Worm (Caenorhabditis elegans): ENCODE measurements around the gene F43G6.17.

Gene F43G6.17

DNA sequence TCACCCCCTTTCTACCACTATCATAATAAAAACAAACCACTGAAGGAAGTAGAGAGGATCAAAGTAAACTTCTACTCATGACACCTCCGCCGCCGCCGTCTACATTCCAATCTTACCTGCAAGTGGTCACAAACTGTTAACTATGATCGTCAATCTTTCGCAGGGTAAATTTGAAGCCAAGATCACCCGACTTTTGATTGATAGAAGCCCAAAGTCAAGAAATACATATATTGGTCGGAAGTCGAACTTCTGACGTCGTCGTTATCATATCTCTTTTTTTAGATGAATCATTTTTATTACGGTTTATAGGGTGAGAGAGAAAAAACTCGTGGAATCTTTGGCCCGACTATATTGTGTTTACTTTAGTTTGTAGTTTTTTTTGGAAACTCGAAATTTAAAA, 35.8 kb downstream of the F43G6.17 start:
- TF ChIP-seq nhr-20 (tag; optimal IDR thresholded peaks at IDR 0.05), result peak; percentile 81
- peak; percentile 41 for TF ChIP-seq tbx-2 (tag; optimal IDR thresholded peaks at IDR 0.05)
- TF ChIP-seq nhr-85 (tag), result peak; percentile 96
- TF ChIP-seq hlh-17 (GFP tag; optimal IDR thresholded peaks at IDR 0.05; ENCODE audit: borderline replicate concordance), result no peak
- peak; percentile 47 for TF ChIP-seq blmp-1 (tag; optimal IDR thresholded peaks at IDR 0.05)
- peak; percentile 17 for TF ChIP-seq nhr-90 (tag; optimal IDR thresholded peaks at IDR 0.05; ENCODE audit: poor library complexity)
- TF ChIP-seq nhr-77 (tag; optimal IDR thresholded peaks at IDR 0.05), result no peak
- TF ChIP-seq lin-35 (GFP tag; optimal IDR thresholded peaks at IDR 0.05), result peak in 1 of 2 experiments; percentile 17
- no peak for TF ChIP-seq ceh-82 (tag; optimal IDR thresholded peaks at IDR 0.05)
- TF ChIP-seq ceh-63 (GFP tag; optimal IDR thresholded peaks at IDR 0.05), result no peak
- no peak for TF ChIP-seq hpl-2 (GFP tag; optimal IDR thresholded peaks at IDR 0.05)
- TF ChIP-seq nhr-19 (GFP tag; conservative IDR thresholded peaks at IDR 0.05), result peak; percentile 24; the same call in 1 of the 2 replicates
- TF ChIP-seq nhr-71 (tag; optimal IDR thresholded peaks at IDR 0.05), result peak; percentile 76
- no peak for TF ChIP-seq egl-27 (tag; optimal IDR thresholded peaks at IDR 0.05)
- TF ChIP-seq efl-1 (optimal IDR thresholded peaks at IDR 0.05), result no peak
- TF ChIP-seq efl-1 (GFP tag; optimal IDR thresholded peaks at IDR 0.05 in 1 of 2), result peak in 1 of 2 experiments; percentile 72
- peak; percentile 13 for TF ChIP-seq snu-23 (GFP tag; optimal IDR thresholded peaks at IDR 0.05)
- TF ChIP-seq C34B4.2 (tag; optimal IDR thresholded peaks at IDR 0.05), result no peak
- TF ChIP-seq elt-3 (tag; optimal IDR thresholded peaks at IDR 0.05), result peak in 4 of 6 experiments; percentile 66 to 93 (median 67)
- TF ChIP-seq ceh-8 (GFP tag; optimal IDR thresholded peaks at IDR 0.05), result no peak
- TF ChIP-seq lsy-2 (tag; optimal IDR thresholded peaks at IDR 0.05), result peak in 1 of 2 experiments; percentile 28
- TF ChIP-seq F16B12.6 (tag; optimal IDR thresholded peaks at IDR 0.05), result no peak
- TF ChIP-seq lin-14 (GFP tag; optimal IDR thresholded peaks at IDR 0.05), result peak; percentile 80
- no peak for TF ChIP-seq nhr-76 (tag; optimal IDR thresholded peaks at IDR 0.05)
- no peak for TF ChIP-seq nhr-28 (tag; optimal IDR thresholded peaks at IDR 0.05)
- TF ChIP-seq nhr-237 (tag; optimal IDR thresholded peaks at IDR 0.05), result no peak
- TF ChIP-seq mab-9 (GFP tag; IDR thresholded peaks at IDR 0.05), result no peak
- no peak for TF ChIP-seq unc-130 (tag; optimal IDR thresholded peaks at IDR 0.05)
- TF ChIP-seq nhr-11 (tag; optimal IDR thresholded peaks at IDR 0.05), result no peak
- TF ChIP-seq skn-1 (tag; optimal IDR thresholded peaks at IDR 0.05), result no peak
- TF ChIP-seq nhr-47 (tag; optimal IDR thresholded peaks at IDR 0.05), result peak; percentile 25
- TF ChIP-seq alr-1 (tag; optimal IDR thresholded peaks at IDR 0.05; ENCODE audit: borderline replicate concordance), result no peak
- TF ChIP-seq lin-15B (tag; optimal IDR thresholded peaks at IDR 0.05), result no peak

DNA sequence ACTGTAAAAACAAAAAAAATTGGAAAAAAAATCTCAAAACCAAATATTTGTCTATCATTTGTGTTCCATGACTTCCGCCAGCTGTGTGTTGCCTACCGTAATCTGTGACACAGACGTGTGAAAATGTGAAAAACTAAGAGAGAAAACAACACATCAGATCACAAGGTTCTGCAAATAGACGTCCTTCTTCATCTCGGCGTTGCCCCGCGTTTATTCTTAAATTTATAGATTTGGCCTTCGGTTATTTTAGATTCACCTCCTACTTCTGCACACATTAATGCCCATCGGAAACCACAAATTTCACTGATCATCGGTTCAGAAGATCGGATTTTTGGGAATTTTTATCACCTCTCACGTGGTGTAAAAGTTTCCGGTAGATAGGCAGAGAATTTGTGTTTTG, 36.6 kb downstream of the F43G6.17 start:
- TF ChIP-seq ces-1 (GFP tag; optimal IDR thresholded peaks at IDR 0.05) (no peak), lsy-2 (tag; optimal IDR thresholded peaks at IDR 0.05) (peak in 1 of 2 experiments; percentile 18), tbx-2 (tag; optimal IDR thresholded peaks at IDR 0.05) (no peak), nhr-11 (tag; optimal IDR thresholded peaks at IDR 0.05) (no peak), nhr-20 (tag; optimal IDR thresholded peaks at IDR 0.05) (peak; percentile 60), skn-1 (tag; optimal IDR thresholded peaks at IDR 0.05) (no peak), ama-1 (optimal IDR thresholded peaks at IDR 0.05) (no peak), vab-15 (tag; optimal IDR thresholded peaks at IDR 0.05) (no peak), nhr-12 (tag; optimal IDR thresholded peaks at IDR 0.05) (no peak), lin-13 (GFP tag; optimal IDR thresholded peaks at IDR 0.05) (no peak), C04F5.9 (tag; optimal IDR thresholded peaks at IDR 0.05) (no peak), egl-27 (tag; optimal IDR thresholded peaks at IDR 0.05) (no peak), lin-15B (tag; optimal IDR thresholded peaks at IDR 0.05) (no peak), nhr-71 (tag; optimal IDR thresholded peaks at IDR 0.05) (peak; percentile 64), ceh-88 (GFP tag; IDR thresholded peaks at IDR 0.05) (no peak), efl-1 (optimal IDR thresholded peaks at IDR 0.05) (no peak), efl-1 (GFP tag; optimal IDR thresholded peaks at IDR 0.05 in 1 of 2) (no peak), blmp-1 (tag; optimal IDR thresholded peaks at IDR 0.05) (peak; percentile 15), elt-3 (tag; optimal IDR thresholded peaks at IDR 0.05) (peak in 1 of 6 experiments; percentile 48), unc-98 (GFP tag; IDR thresholded peaks at IDR 0.05) (no peak), nhr-85 (tag) (peak; percentile 89), fkh-8 (tag; optimal IDR thresholded peaks at IDR 0.05) (no peak), nhr-237 (tag; optimal IDR thresholded peaks at IDR 0.05) (no peak), lir-3 (tag; optimal IDR thresholded peaks at IDR 0.05; ENCODE audit: poor library complexity) (no peak), alr-1 (tag; optimal IDR thresholded peaks at IDR 0.05; ENCODE audit: borderline replicate concordance) (no peak), nhr-28 (tag; optimal IDR thresholded peaks at IDR 0.05) (no peak), C16A3.4 (tag; optimal IDR thresholded peaks at IDR 0.05) (no peak), ceh-82 (tag; optimal IDR thresholded peaks at IDR 0.05) (no peak), sptf-1 (tag; optimal IDR thresholded peaks at IDR 0.05) (no peak), nhr-47 (tag; optimal IDR thresholded peaks at IDR 0.05) (no peak), jun-1 (tag; optimal IDR thresholded peaks at IDR 0.05) (no peak), nhr-90 (tag; optimal IDR thresholded peaks at IDR 0.05; ENCODE audit: poor library complexity) (no peak), nhr-19 (GFP tag; conservative IDR thresholded peaks at IDR 0.05) (peak; percentile 21; the same call in 1 of the 2 replicates), unc-86 (tag; optimal IDR thresholded peaks at IDR 0.05) (no peak), snpc-4 (tag; optimal IDR thresholded peaks at IDR 0.05) (no peak), nhr-77 (tag; optimal IDR thresholded peaks at IDR 0.05) (no peak), F16B12.6 (tag; optimal IDR thresholded peaks at IDR 0.05) (no peak), ceh-63 (GFP tag; optimal IDR thresholded peaks at IDR 0.05) (no peak)

Data from whole organism, L1 larva.